Fruit fly (Drosophila melanogaster) whole organism, pupa: Measurements from ENCODE around the gene Arv1.

Experiments
- CG10348 ChIP-seq: fragments of 200-800 bp; sonication (Bioruptor generic); IDR thresholded peaks from 2 replicates; pipeline ENCODE4 v1.3.6; 2022; ENCODE audit warnings: missing biosample characterization, missing genetic modification characterization
- CG12605 ChIP-seq: fragments of 200-800 bp; sonication (Bioruptor generic); IDR thresholded peaks from 2 replicates; pipeline ENCODE4 v1.3.6; 2022; ENCODE audit warnings: missing biosample characterization, missing genetic modification characterization
- CG13204 ChIP-seq: fragments of 200-800 bp; sonication (Bioruptor generic); optimal IDR thresholded peaks from 2 replicates; lab custom pipeline; 2018; ENCODE audit warnings: missing biosample characterization, mild to moderate bottlenecking, missing genetic modification characterization, moderate library complexity
- CG14655 ChIP-seq: fragments of 200-800 bp; sonication (Bioruptor generic); optimal IDR thresholded peaks from 3 replicates; lab custom pipeline; 2017; ENCODE audit warnings: mild to moderate bottlenecking, missing biosample characterization, missing genetic modification reagents, missing genetic modification characterization
- CG15710 ChIP-seq: fragments of 200-800 bp; sonication (Bioruptor generic); optimal IDR thresholded peaks from 2 replicates; lab custom pipeline; 2018; ENCODE audit warnings: missing biosample characterization, mild to moderate bottlenecking, missing genetic modification characterization, moderate library complexity
- CG17806 ChIP-seq: fragments of 200-800 bp; sonication (Bioruptor generic); optimal IDR thresholded peaks from 2 replicates; lab custom pipeline; 2018; ENCODE audit warnings: missing biosample characterization, mild to moderate bottlenecking, missing genetic modification characterization, moderate library complexity
- CG32121 ChIP-seq: fragments of 200-800 bp; sonication (Bioruptor generic); IDR thresholded peaks from 2 replicates; pipeline ENCODE4 v1.3.6; 2022; ENCODE audit warnings: missing biosample characterization, missing genetic modification characterization
- CG34367 ChIP-seq: fragments of 200-800 bp; sonication (Bioruptor generic); optimal IDR thresholded peaks from 2 replicates; lab custom pipeline; 2018; ENCODE audit warnings: missing biosample characterization, mild to moderate bottlenecking, missing genetic modification characterization
- CG4496 ChIP-seq: fragments of 200-800 bp; sonication (Bioruptor generic); IDR thresholded peaks from 3 replicates; pipeline ENCODE4 v1.3.6; 2022; ENCODE audit warnings: missing biosample characterization, missing genetic modification characterization
- CG8159 ChIP-seq: fragments of 200-800 bp; sonication (Bioruptor generic); optimal IDR thresholded peaks from 3 replicates; lab custom pipeline; 2018; ENCODE audit warnings: missing biosample characterization, mild to moderate bottlenecking, missing genetic modification characterization, moderate library complexity
- CG8301 ChIP-seq: fragments of 200-800 bp; sonication (Bioruptor generic); optimal IDR thresholded peaks from 2 replicates; lab custom pipeline; 2018; ENCODE audit warnings: missing biosample characterization, mild to moderate bottlenecking, missing genetic modification characterization
- CG9948 ChIP-seq: fragments of 200-800 bp; sonication (Bioruptor generic); optimal IDR thresholded peaks from 2 replicates; lab custom pipeline; 2018; ENCODE audit warnings: missing biosample characterization, mild to moderate bottlenecking, missing genetic modification characterization, moderate library complexity
- D1 ChIP-seq: fragments of 200-800 bp; sonication (Bioruptor generic); optimal IDR thresholded peaks from 2 replicates; lab custom pipeline; 2018; ENCODE audit warnings: missing biosample characterization, mild to moderate bottlenecking, missing genetic modification characterization, moderate library complexity
- EcR ChIP-seq: fragments of 200-800 bp; sonication (Bioruptor generic); optimal IDR thresholded peaks from 3 replicates; lab custom pipeline; 2019; ENCODE audit warnings: missing biosample characterization, missing genetic modification characterization, mild to moderate bottlenecking, moderate library complexity, missing genetic modification reagents
- Ets98B ChIP-seq: fragments of 200-800 bp; sonication (Bioruptor generic); IDR thresholded peaks from 2 replicates; pipeline ENCODE4 v1.3.6; 2022; ENCODE audit warnings: missing biosample characterization, missing genetic modification characterization
- Pif1A ChIP-seq: fragments of 200-800 bp; sonication (Bioruptor generic); optimal IDR thresholded peaks from 3 replicates; lab custom pipeline; 2016; ENCODE audit warnings: missing biosample characterization, missing genetic modification characterization
- Pif1B ChIP-seq: fragments of 200-800 bp; sonication (Bioruptor generic); optimal IDR thresholded peaks from 3 replicates; lab custom pipeline; 2016; ENCODE audit warnings: missing biosample characterization, missing genetic modification characterization
- Snoo ChIP-seq: fragments of 200-800 bp; sonication (Bioruptor generic); optimal IDR thresholded peaks from 3 replicates; lab custom pipeline; 2017; ENCODE audit warnings: missing biosample characterization, mild to moderate bottlenecking, missing genetic modification characterization, inconsistent platforms
- fd96Ca ChIP-seq: fragments of 200-800 bp; sonication (Bioruptor generic); IDR thresholded peaks from 3 replicates; pipeline ENCODE4 v1.3.6; 2022; ENCODE audit warnings: missing biosample characterization, missing genetic modification characterization
- gl ChIP-seq: fragments of 200-800 bp; sonication (Bioruptor generic); optimal IDR thresholded peaks from 2 replicates; lab custom pipeline; 2018; ENCODE audit warnings: missing biosample characterization, mild to moderate bottlenecking, missing genetic modification characterization
- rn ChIP-seq: fragments of 200-800 bp; sonication (Bioruptor generic); IDR thresholded peaks from 2 replicates; pipeline ENCODE4 v1.3.6; 2022; ENCODE audit warnings: missing biosample characterization, missing genetic modification characterization

Arv1 gene

dm6 chr3L:21558176-21558871 lies 29.2 kb upstream of the Arv1 start, which contains the start of gene CG7173:
TSS of gene CG7173 (minus strand) at chr3L:21558226.
- TF ChIP-seq gl (tag; lab: Kevin White, UChicago) (no peak), Snoo (tag; lab: Kevin White, UChicago) (no peak), CG10348 (GFP tag; lab: Robert Waterston, UW) (no peak), CG34367 (tag; lab: Kevin White, UChicago) (no peak), D1 (tag; lab: Kevin White, UChicago) (no peak)
- TF ChIP-seq, all 21 proteins: peak for 0

dm6 chr3L:21554752-21555151 lies 25.6 kb upstream of the Arv1 start, which contains the start of gene Wnk:
TSS of gene Wnk (minus strand) at chr3L:21554928.
- TF ChIP-seq CG8159 (tag; lab: Kevin White, UChicago) (no peak), Ets98B (GFP tag; lab: Robert Waterston, UW) (no peak), CG10348 (GFP tag; lab: Robert Waterston, UW) (no peak), CG13204 (GFP tag; lab: Kevin White, UChicago) (no peak), Pif1A (GFP tag; lab: Kevin White, UChicago) (no peak), CG34367 (tag; lab: Kevin White, UChicago) (no peak), D1 (tag; lab: Kevin White, UChicago) (no peak), CG12605 (GFP tag; lab: Robert Waterston, UW) (no peak), CG17806 (tag; lab: Kevin White, UChicago) (no peak), CG14655 (no peak), CG15710 (tag; lab: Kevin White, UChicago) (no peak), Snoo (tag; lab: Kevin White, UChicago) (no peak), CG4496 (GFP tag; lab: Robert Waterston, UW) (no peak), CG32121 (no peak), CG8301 (tag; lab: Kevin White, UChicago) (no peak), fd96Ca (GFP tag; lab: Robert Waterston, UW) (no peak), Pif1B (no peak), gl (tag; lab: Kevin White, UChicago) (no peak), rn (no peak)

- TF ChIP-seq fd96Ca (GFP tag; lab: Robert Waterston, UW) (no peak), rn (no peak), CG4496 (GFP tag; lab: Robert Waterston, UW) (no peak), Pif1B (no peak), CG9948 (tag; lab: Kevin White, UChicago) (no peak), Pif1A (GFP tag; lab: Kevin White, UChicago) (no peak), CG10348 (GFP tag; lab: Robert Waterston, UW) (no peak), gl (tag; lab: Kevin White, UChicago) (no peak), CG14655 (no peak), D1 (tag; lab: Kevin White, UChicago) (no peak), CG13204 (GFP tag; lab: Kevin White, UChicago) (no peak), EcR (GFP tag; lab: Kevin White, UChicago) (no peak)
- TF ChIP-seq, all 21 proteins: peak for 0
Measured at dm6 chr3L:21542059-21542458, 12.9 kb upstream of the Arv1 start, which contains the start of gene CG33290. TSS of gene CG33290 (plus strand) at chr3L:21542359.

dm6 chr3L:21539245-21540196 lies 10.4 kb upstream of the Arv1 start, which contains the start of the genes COX8 and VhaM9.7-b:
TSS of gene COX8 (minus strand) at chr3L:21539447.
TSS of gene VhaM9.7-b (plus strand) at chr3L:21539862.
- TF ChIP-seq CG32121 (peak; percentile 11; the same call in 1 of the 2 replicates), CG13204 (GFP tag; lab: Kevin White, UChicago) (no peak), CG17806 (tag; lab: Kevin White, UChicago) (peak; percentile 14), CG9948 (tag; lab: Kevin White, UChicago) (no peak), Snoo (tag; lab: Kevin White, UChicago) (peak; percentile 39), EcR (GFP tag; lab: Kevin White, UChicago) (no peak), CG4496 (GFP tag; lab: Robert Waterston, UW) (no peak)

dm6 chr3L:21538893-21539244 lies 9.7 kb upstream of the Arv1 start:
- no peak for TF ChIP-seq CG8301 (tag; lab: Kevin White, UChicago)
- no peak for TF ChIP-seq CG8159 (tag; lab: Kevin White, UChicago)
- no peak for TF ChIP-seq CG17806 (tag; lab: Kevin White, UChicago)
- TF ChIP-seq EcR (GFP tag; lab: Kevin White, UChicago), result no peak
- TF ChIP-seq CG34367 (tag; lab: Kevin White, UChicago), result no peak
- no peak for TF ChIP-seq CG9948 (tag; lab: Kevin White, UChicago)
- no peak for TF ChIP-seq CG4496 (GFP tag; lab: Robert Waterston, UW)
- TF ChIP-seq CG10348 (GFP tag; lab: Robert Waterston, UW), result no peak
- no peak for TF ChIP-seq Ets98B (GFP tag; lab: Robert Waterston, UW)
- TF ChIP-seq CG12605 (GFP tag; lab: Robert Waterston, UW), result no peak
- TF ChIP-seq CG13204 (GFP tag; lab: Kevin White, UChicago), result no peak
- TF ChIP-seq Pif1A (GFP tag; lab: Kevin White, UChicago), result no peak
- TF ChIP-seq CG14655, result no peak
- TF ChIP-seq gl (tag; lab: Kevin White, UChicago), result no peak
- TF ChIP-seq D1 (tag; lab: Kevin White, UChicago), result no peak
- TF ChIP-seq fd96Ca (GFP tag; lab: Robert Waterston, UW), result no peak
- no peak for TF ChIP-seq Snoo (tag; lab: Kevin White, UChicago)
- TF ChIP-seq rn, result no peak
